Worm (Caenorhabditis elegans) whole organism, young adult: ENCODE measurements around the gene nac-2.

Experiments used
- B0019.2 ChIP-seq: fragments of 200-800 bp; sonication (Bioruptor generic); conservative IDR thresholded peaks from 2 replicates; pipeline ENCODE4 v1.3.6; 2022; ENCODE audit warnings: missing genetic modification reagents, missing genetic modification characterization, missing compliant biosample characterization
- B0035.1 ChIP-seq: sonication (generic microtip); optimal IDR thresholded peaks from 2 replicates; lab custom pipeline; 2016; ENCODE audit warnings: missing genetic modification characterization, mild to moderate bottlenecking, missing compliant biosample characterization, missing genotype, missing genetic modification reagents
- B0336.3 ChIP-seq: fragments of 200-800 bp; sonication (Bioruptor generic); IDR thresholded peaks from 2 replicates; pipeline ENCODE4 v1.3.6; 2022; ENCODE audit warnings: missing genetic modification characterization, missing compliant biosample characterization
- C06A6.2 ChIP-seq: fragments of 200-800 bp; sonication (Bioruptor generic); conservative IDR thresholded peaks from 2 replicates; pipeline ENCODE4 v1.3.6; 2022; ENCODE audit warnings: missing genetic modification characterization, missing compliant biosample characterization
- F23B12.7 ChIP-seq: sonication (generic microtip); optimal IDR thresholded peaks from 2 replicates; lab custom pipeline; 2017; ENCODE audit warnings: missing genetic modification characterization, mild to moderate bottlenecking, missing compliant biosample characterization, antibody characterized with exemption, moderate library complexity; ENCODE audit not compliant: insufficient read depth
- F33H1.4 ChIP-seq: fragments of 200-800 bp; sonication (Bioruptor generic); IDR thresholded peaks from 2 replicates; pipeline ENCODE4 v1.3.6; 2022; ENCODE audit warnings: missing genetic modification reagents, missing genetic modification characterization, missing compliant biosample characterization
- F37B4.10 ChIP-seq: fragments of 200-800 bp; sonication (Bioruptor generic); IDR thresholded peaks from 2 replicates; pipeline ENCODE4 v1.3.6; 2022; ENCODE audit warnings: missing genetic modification characterization, missing compliant biosample characterization
- F57C9.4 ChIP-seq: sonication (generic microtip); optimal IDR thresholded peaks from 2 replicates; lab custom pipeline; 2017; ENCODE audit warnings: mild to moderate bottlenecking, missing genetic modification characterization, missing compliant biosample characterization
- K11D2.4 ChIP-seq: fragments of 200-800 bp; sonication (Bioruptor generic); IDR thresholded peaks from 2 replicates; pipeline ENCODE4 v1.3.6; 2022; ENCODE audit warnings: missing genetic modification reagents, missing genetic modification characterization, missing compliant biosample characterization
- Y67H2A.10 ChIP-seq: fragments of 200-800 bp; sonication (Bioruptor generic); conservative IDR thresholded peaks from 2 replicates; pipeline ENCODE4 v1.3.6; 2022; ENCODE audit warnings: missing genetic modification reagents, missing genetic modification characterization, missing compliant biosample characterization
- Y95B8A.8 ChIP-seq: fragments of 200-800 bp; sonication (Bioruptor generic); IDR thresholded peaks from 2 replicates; pipeline ENCODE4 v1.3.6; 2022; ENCODE audit warnings: missing genetic modification reagents, missing genetic modification characterization, missing compliant biosample characterization
- ZK185.1 ChIP-seq: sonication (generic microtip); optimal IDR thresholded peaks from 2 replicates; lab custom pipeline; 2016; ENCODE audit warnings: mild to moderate bottlenecking, missing genetic modification characterization, missing compliant biosample characterization; ENCODE audit not compliant: poor library complexity, severe bottlenecking
- ama-1 ChIP-seq, 3 experiments: fragments of 150-350 bp in 1 of 3; sonication (generic microtip) in 2 of 3; optimal IDR thresholded peaks; 2 replicates each; lab custom pipeline; 2014 to 2018; ENCODE audit warnings: missing biosample characterization in 2 of 3, missing genetic modification characterization in 2 of 3, missing genetic modification reagents in 2 of 3
- aptf-2 ChIP-seq: fragments of 200-800 bp; sonication (Bioruptor generic); conservative IDR thresholded peaks from 2 replicates; pipeline ENCODE4 v1.3.6; 2022; ENCODE audit warnings: missing genetic modification reagents, missing genetic modification characterization, missing compliant biosample characterization
- aptf-3 ChIP-seq: fragments of 200-800 bp; sonication (Bioruptor generic); IDR thresholded peaks from 2 replicates; pipeline ENCODE4 v1.3.6; 2022; ENCODE audit warnings: missing genetic modification characterization, missing compliant biosample characterization
- ccch-3 ChIP-seq: fragments of 200-800 bp; sonication (Bioruptor generic); optimal IDR thresholded peaks from 2 replicates; lab custom pipeline; 2018; ENCODE audit warnings: mild to moderate bottlenecking, missing genetic modification characterization, missing compliant biosample characterization
- cebp-1 ChIP-seq, 2 experiments: fragments of 200-800 bp in 1 of 2; sonication (Bioruptor generic) in 1 of 2; sonication (generic microtip) in 1 of 2; IDR thresholded peaks in 1 of 2; optimal IDR thresholded peaks in 1 of 2; 2 replicates each; pipeline versions ENCODE4 v1.3.6 to Lab custom; 2017 to 2022; ENCODE audit warnings: missing compliant biosample characterization in 2 of 2, missing genetic modification characterization in 2 of 2, mild to moderate bottlenecking in 1 of 2, missing genetic modification reagents in 1 of 2, moderate library complexity in 1 of 2
- ceh-27 ChIP-seq: fragments of 200-800 bp; sonication (Bioruptor generic); optimal IDR thresholded peaks from 2 replicates; lab custom pipeline; 2018; ENCODE audit warnings: mild to moderate bottlenecking, missing genetic modification characterization, moderate library complexity, missing compliant biosample characterization
- die-1 ChIP-seq: sonication (generic microtip); optimal IDR thresholded peaks from 2 replicates; lab custom pipeline; 2016; ENCODE audit warnings: missing genotype, mild to moderate bottlenecking, missing genetic modification characterization, missing compliant biosample characterization
- dpff-1 ChIP-seq: sonication (generic microtip); optimal IDR thresholded peaks from 2 replicates; lab custom pipeline; 2017; ENCODE audit warnings: mild to moderate bottlenecking, missing genetic modification characterization, missing compliant biosample characterization
- dpl-1 ChIP-seq: fragments of 150-350 bp; optimal IDR thresholded peaks from 2 replicates; lab custom pipeline; 2014; ENCODE audit warnings: missing biosample characterization, missing genetic modification reagents, missing genetic modification characterization
- egl-44 ChIP-seq: fragments of 200-800 bp; sonication (Bioruptor generic); IDR thresholded peaks from 2 replicates; pipeline ENCODE4 v1.3.6; 2022; ENCODE audit warnings: missing genetic modification reagents, missing genetic modification characterization, missing compliant biosample characterization
- ets-4 ChIP-seq: fragments of 200-800 bp; sonication (Bioruptor generic); optimal IDR thresholded peaks from 2 replicates; lab custom pipeline; 2018; ENCODE audit warnings: mild to moderate bottlenecking, missing genetic modification characterization, missing compliant biosample characterization
- hlh-12 ChIP-seq: sonication (generic microtip); optimal IDR thresholded peaks from 2 replicates; lab custom pipeline; 2016; ENCODE audit warnings: missing genetic modification characterization, missing compliant biosample characterization
- hlh-26 ChIP-seq: fragments of 200-800 bp; sonication (Bioruptor generic); conservative IDR thresholded peaks from 2 replicates; pipeline ENCODE4 v1.3.6; 2022; ENCODE audit warnings: missing genetic modification reagents, missing genetic modification characterization, missing compliant biosample characterization
- hmg-1.2 ChIP-seq: fragments of 200-800 bp; sonication (Bioruptor generic); IDR thresholded peaks from 2 replicates; pipeline ENCODE4 v1.3.6; 2022; ENCODE audit warnings: missing genetic modification reagents, missing genetic modification characterization, missing compliant biosample characterization
- lin-26 ChIP-seq: fragments of 200-800 bp; sonication (Bioruptor generic); IDR thresholded peaks from 2 replicates; pipeline ENCODE4 v1.3.6; 2022; ENCODE audit warnings: missing genetic modification reagents, missing genetic modification characterization, missing compliant biosample characterization
- lin-35 ChIP-seq, 3 experiments: fragments of 150-350 bp in 2 of 3; sonication (generic microtip) in 1 of 3; optimal IDR thresholded peaks; 2 replicates each; lab custom pipeline; 2014 to 2018; ENCODE audit warnings: missing biosample characterization in 3 of 3, missing genetic modification characterization in 3 of 3, missing genetic modification reagents in 3 of 3
- lin-54 ChIP-seq: fragments of 200-800 bp; sonication (Bioruptor generic); optimal IDR thresholded peaks from 2 replicates; lab custom pipeline; 2018; ENCODE audit warnings: mild to moderate bottlenecking, missing genetic modification characterization, missing compliant biosample characterization
- madf-6 ChIP-seq: fragments of 200-800 bp; sonication (Bioruptor generic); IDR thresholded peaks from 2 replicates; pipeline ENCODE4 v1.3.6; 2022; ENCODE audit warnings: missing genetic modification reagents, missing genetic modification characterization, missing compliant biosample characterization
- mes-4 ChIP-seq: sonication (generic microtip); optimal IDR thresholded peaks from 2 replicates; lab custom pipeline; 2016; ENCODE audit warnings: missing genotype, missing genetic modification characterization, missing compliant biosample characterization
- nfya-2 ChIP-seq: fragments of 200-800 bp; sonication (Bioruptor generic); IDR thresholded peaks from 2 replicates; pipeline ENCODE4 v1.3.6; 2022; ENCODE audit warnings: missing genetic modification reagents, missing genetic modification characterization, missing compliant biosample characterization
- nhr-90 ChIP-seq: sonication (generic microtip); optimal IDR thresholded peaks from 2 replicates; lab custom pipeline; 2016; ENCODE audit warnings: missing genotype, mild to moderate bottlenecking, missing genetic modification characterization, missing compliant biosample characterization
- pbrm-1 ChIP-seq: fragments of 200-800 bp; sonication (Bioruptor generic); IDR thresholded peaks from 2 replicates; pipeline ENCODE4 v1.3.6; 2022; ENCODE audit warnings: missing genetic modification reagents, missing genetic modification characterization, missing compliant biosample characterization
- rcor-1 ChIP-seq: fragments of 200-800 bp; sonication (Bioruptor generic); IDR thresholded peaks from 2 replicates; pipeline ENCODE4 v1.3.6; 2022; ENCODE audit warnings: missing genetic modification reagents, missing genetic modification characterization, missing compliant biosample characterization
- sea-2 ChIP-seq: fragments of 200-800 bp; sonication (Bioruptor generic); IDR thresholded peaks from 2 replicates; pipeline ENCODE4 v1.3.6; 2022; ENCODE audit warnings: missing genetic modification characterization, missing compliant biosample characterization
- snpc-4 ChIP-seq, 5 experiments: fragments of 150-350 bp in 1 of 5; sonication (generic microtip) in 4 of 5; optimal IDR thresholded peaks; 2 replicates each; lab custom pipeline; 2014 to 2018; ENCODE audit warnings: missing genetic modification characterization in 5 of 5, missing biosample characterization in 3 of 5, antibody characterized with exemption in 2 of 5, mild to moderate bottlenecking in 2 of 5, missing compliant biosample characterization in 2 of 5, missing genotype in 2 of 5, moderate library complexity in 2 of 5, missing genetic modification reagents in 1 of 5
- somi-1 ChIP-seq: fragments of 200-800 bp; sonication (Bioruptor generic); optimal IDR thresholded peaks from 2 replicates; lab custom pipeline; 2018; ENCODE audit warnings: mild to moderate bottlenecking, missing genetic modification characterization, missing compliant biosample characterization
- tbp1 ChIP-seq: fragments of 200-800 bp; sonication (Bioruptor generic); optimal IDR thresholded peaks from 2 replicates; lab custom pipeline; 2018; ENCODE audit warnings: mild to moderate bottlenecking, missing genetic modification characterization, missing compliant biosample characterization
- tlf-1 ChIP-seq: fragments of 200-800 bp; sonication (Bioruptor generic); optimal IDR thresholded peaks from 2 replicates; lab custom pipeline; 2018; ENCODE audit warnings: mild to moderate bottlenecking, missing genetic modification characterization, missing compliant biosample characterization
- zfh-2 ChIP-seq: fragments of 200-800 bp; sonication (Bioruptor generic); conservative IDR thresholded peaks from 2 replicates; pipeline ENCODE4 v1.3.6; 2022; ENCODE audit warnings: missing genetic modification reagents, missing genetic modification characterization, missing compliant biosample characterization
- ztf-18 ChIP-seq: sonication (generic microtip); optimal IDR thresholded peaks from 2 replicates; lab custom pipeline; 2016; ENCODE audit warnings: missing genotype, mild to moderate bottlenecking, missing genetic modification characterization, missing compliant biosample characterization

nac-2 gene

DNA sequence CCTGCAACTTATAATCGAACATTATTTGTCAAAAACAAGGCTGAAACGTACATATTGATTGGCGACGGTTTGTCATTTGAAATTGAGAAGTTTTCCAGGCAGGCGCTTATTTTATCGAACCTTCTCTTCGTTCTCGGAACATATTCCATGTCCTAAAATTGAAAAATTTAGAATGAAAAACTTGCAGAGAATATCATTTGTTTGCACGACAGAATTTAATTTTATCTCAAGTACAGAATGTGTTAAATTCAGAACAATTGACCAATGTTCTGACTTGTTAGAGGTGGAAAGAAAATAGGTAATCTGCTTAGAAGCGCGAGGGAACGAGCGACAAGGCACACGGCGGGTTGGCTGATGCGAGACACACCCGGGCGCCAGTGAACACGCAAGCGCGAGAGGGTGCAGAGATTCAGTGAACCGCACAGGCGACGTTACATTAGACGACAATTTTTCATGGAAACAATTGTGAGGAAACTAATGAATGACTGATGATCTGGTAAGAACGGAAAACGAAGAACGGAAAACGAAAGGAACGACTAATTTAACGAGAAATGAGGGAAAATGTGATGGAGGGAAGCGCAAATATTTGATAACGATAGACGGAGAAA lies 9.4 kb upstream of the nac-2 start (continued):
- no peak for TF ChIP-seq snpc-4 (GFP tag; optimal IDR thresholded peaks at IDR 0.05; lab: Kevin White, UChicago)
- peak in 1 of 4 experiments; percentile 54 for TF ChIP-seq snpc-4 (tag; optimal IDR thresholded peaks at IDR 0.05; lab: Kevin White, UChicago)
- TF ChIP-seq pbrm-1 (GFP tag; lab: Robert Waterston, UW): peak; percentile 70; the same call in 1 of the 2 replicates
- peak; percentile 71 for TF ChIP-seq K11D2.4
- no peak for TF ChIP-seq dpl-1 (GFP tag; lab: Kevin White, UChicago)
- TF ChIP-seq hlh-26: no peak
- TF ChIP-seq cebp-1 (GFP tag; IDR thresholded peaks at IDR 0.05; lab: Robert Waterston, UW): no peak
- peak; percentile 70 for TF ChIP-seq cebp-1 (tag; optimal IDR thresholded peaks at IDR 0.05; lab: Kevin White, UChicago)
- 0 out of 2 replicates have a peak, but pooled peaks have one; percentile 44 for TF ChIP-seq nfya-2
- peak; percentile 3 for TF ChIP-seq F23B12.7 (tag; lab: Kevin White, UChicago)
- TF ChIP-seq tbp1 (GFP tag; lab: Kevin White, UChicago): peak; percentile 36
- TF ChIP-seq B0336.3 (GFP tag; lab: Robert Waterston, UW): peak; percentile 58; the same call in 1 of the 2 replicates
- TF ChIP-seq ceh-27 (GFP tag; lab: Kevin White, UChicago): peak; percentile 45
- peak; percentile 31 for TF ChIP-seq die-1 (tag; lab: Kevin White, UChicago)
- peak; percentile 83; the same call in 1 of the 2 replicates for TF ChIP-seq hmg-1.2 (GFP tag; lab: Robert Waterston, UW)
- TF ChIP-seq B0019.2 (GFP tag; lab: Robert Waterston, UW): peak; percentile 59; the same call in 1 of the 2 replicates
- no peak for TF ChIP-seq ztf-18 (tag; lab: Kevin White, UChicago)
- peak; percentile 53 for TF ChIP-seq rcor-1 (GFP tag; lab: Robert Waterston, UW)
- TF ChIP-seq ccch-3 (GFP tag; lab: Kevin White, UChicago): no peak

- TF ChIP-seq F37B4.10 (GFP tag; lab: Robert Waterston, UW) (no peak), aptf-3 (GFP tag; lab: Robert Waterston, UW) (no peak), hlh-12 (no peak), lin-26 (GFP tag; lab: Robert Waterston, UW) (no peak), C06A6.2 (no peak), ccch-3 (GFP tag; lab: Kevin White, UChicago) (no peak), nhr-90 (tag; lab: Kevin White, UChicago) (no peak), aptf-2 (GFP tag; lab: Robert Waterston, UW) (no peak), mes-4 (tag; lab: Kevin White, UChicago) (peak; percentile 3), hlh-26 (no peak), F57C9.4 (tag; lab: Kevin White, UChicago) (no peak), ama-1 (optimal IDR thresholded peaks at IDR 0.05; lab: Kevin White, UChicago) (peak; percentile 35), ama-1 (GFP tag; optimal IDR thresholded peaks at IDR 0.05; lab: Kevin White, UChicago) (no peak), ZK185.1 (tag; lab: Kevin White, UChicago) (no peak), Y67H2A.10 (GFP tag; lab: Robert Waterston, UW) (no peak), zfh-2 (GFP tag; lab: Robert Waterston, UW) (peak; percentile 50; the same call in 1 of the 2 replicates), B0035.1 (tag; lab: Kevin White, UChicago) (no peak), ztf-18 (tag; lab: Kevin White, UChicago) (no peak), dpff-1 (tag; lab: Kevin White, UChicago) (no peak)
- TF ChIP-seq, all 124 proteins: peak for 3
Measured at ce11 chrIII:9051714-9052113, 8.6 kb upstream of the nac-2 start.

ce11 chrIII:9051119-9051597 lies 8.1 kb upstream of the nac-2 start:
- peak; percentile 85 for TF ChIP-seq somi-1 (GFP tag; lab: Kevin White, UChicago)
- 0 out of 2 replicates have a peak, but pooled peaks have one; percentile 34 for TF ChIP-seq rcor-1 (GFP tag; lab: Robert Waterston, UW)
- TF ChIP-seq lin-26 (GFP tag; lab: Robert Waterston, UW): no peak; the same call in 1 of the 2 replicates
- TF ChIP-seq madf-6: peak; percentile 43; the same call in 1 of the 2 replicates
- TF ChIP-seq lin-35 (GFP tag; optimal IDR thresholded peaks at IDR 0.05; lab: Kevin White, UChicago): peak in 1 of 3 experiments; percentile 15
- TF ChIP-seq egl-44: peak; percentile 45; the same call in 1 of the 2 replicates
- TF ChIP-seq K11D2.4: peak; percentile 49
- peak; percentile 56 for TF ChIP-seq lin-54 (GFP tag; lab: Kevin White, UChicago)
- TF ChIP-seq F33H1.4 (GFP tag; lab: Robert Waterston, UW): peak; percentile 10; the same call in 1 of the 2 replicates
- no peak for TF ChIP-seq ets-4
- TF ChIP-seq tlf-1 (GFP tag; lab: Kevin White, UChicago): peak; percentile 76
- TF ChIP-seq aptf-2 (GFP tag; lab: Robert Waterston, UW): no peak
- TF ChIP-seq Y95B8A.8 (GFP tag; lab: Robert Waterston, UW): peak; percentile 59
- no peak for TF ChIP-seq sea-2 (GFP tag; lab: Robert Waterston, UW)
